Worm (Caenorhabditis elegans) whole organism, L1 larva: ENCODE measurements around the gene xpc-1.

Source experiments
- C04F5.9 ChIP-seq: sonication (generic microtip); optimal IDR thresholded peaks from 2 replicates; lab custom pipeline; 2016; ENCODE audit warnings: missing genetic modification characterization, missing compliant biosample characterization
- C34B4.2 ChIP-seq: sonication (generic microtip); optimal IDR thresholded peaks from 2 replicates; lab custom pipeline; 2017; ENCODE audit warnings: mild to moderate bottlenecking, missing genetic modification characterization, missing compliant biosample characterization
- F16B12.6 ChIP-seq: fragments of 150-350 bp; optimal IDR thresholded peaks from 2 replicates; lab custom pipeline; 2014; ENCODE audit warnings: missing biosample characterization, missing genetic modification characterization
- Y116A8C.19 ChIP-seq: sonication (generic microtip); optimal IDR thresholded peaks from 2 replicates; lab custom pipeline; 2016; ENCODE audit warnings: missing compliant biosample characterization, missing genetic modification characterization, borderline replicate concordance
- alr-1 ChIP-seq: fragments of 200-800 bp; sonication (Bioruptor generic); optimal IDR thresholded peaks from 2 replicates; lab custom pipeline; 2018; ENCODE audit warnings: borderline replicate concordance, mild to moderate bottlenecking, missing genetic modification characterization, missing compliant biosample characterization
- aly-2 ChIP-seq: fragments of 150-350 bp; optimal IDR thresholded peaks from 2 replicates; lab custom pipeline; 2014; ENCODE audit warnings: missing biosample characterization, missing genetic modification characterization
- blmp-1 ChIP-seq: fragments of 150-350 bp; optimal IDR thresholded peaks from 2 replicates; lab custom pipeline; 2014; ENCODE audit warnings: missing biosample characterization, missing genetic modification characterization
- ceh-82 ChIP-seq, 3 experiments: fragments of 150-350 bp in 1 of 3; sonication (generic microtip) in 2 of 3; optimal IDR thresholded peaks; 2 replicates each; lab custom pipeline; 2014 to 2017; ENCODE audit warnings: missing biosample characterization in 3 of 3, missing genetic modification characterization in 3 of 3
- ceh-90 ChIP-seq: sonication (generic microtip); optimal IDR thresholded peaks from 2 replicates; lab custom pipeline; 2016; ENCODE audit warnings: missing genetic modification characterization, missing compliant biosample characterization
- dpl-1 ChIP-seq, 3 experiments: fragments of 150-350 bp in 2 of 3; sonication (generic microtip) in 1 of 3; optimal IDR thresholded peaks; 2 replicates each; lab custom pipeline; 2014 to 2017; ENCODE audit warnings: missing biosample characterization in 3 of 3, missing genetic modification characterization in 3 of 3, missing genetic modification reagents in 3 of 3
- dsc-1 ChIP-seq: sonication (generic microtip); optimal IDR thresholded peaks from 2 replicates; lab custom pipeline; 2016; ENCODE audit warnings: mild to moderate bottlenecking, missing genetic modification characterization, missing compliant biosample characterization
- efl-3 ChIP-seq: fragments of 200-800 bp; sonication (Bioruptor generic); optimal IDR thresholded peaks from 2 replicates; lab custom pipeline; 2018; ENCODE audit warnings: mild to moderate bottlenecking, missing genetic modification characterization, missing compliant biosample characterization
- egl-27 ChIP-seq, 2 experiments: fragments of 150-350 bp in 1 of 2; sonication (generic microtip); optimal IDR thresholded peaks; 3 replicates each; lab custom pipeline; 2017 to 2018; ENCODE audit warnings: missing biosample characterization in 2 of 2, missing genetic modification characterization in 2 of 2, missing genetic modification reagents in 2 of 2
- elt-2 ChIP-seq: sonication (generic microtip); optimal IDR thresholded peaks from 2 replicates; lab custom pipeline; 2016; ENCODE audit warnings: missing genetic modification characterization, mild to moderate bottlenecking, inconsistent platforms, missing compliant biosample characterization, missing genetic modification reagents
- elt-3 ChIP-seq, 6 experiments: fragments of 150-350 bp in 1 of 6; sonication (generic microtip); optimal IDR thresholded peaks; 2 replicates each; lab custom pipeline; 2017 to 2018; ENCODE audit warnings: missing biosample characterization in 6 of 6, missing genetic modification characterization in 6 of 6, inconsistent platforms in 1 of 6
- fkh-4 ChIP-seq: sonication (generic microtip); optimal IDR thresholded peaks from 2 replicates; lab custom pipeline; 2016; ENCODE audit warnings: missing compliant biosample characterization, missing genetic modification characterization, borderline replicate concordance
- grh-1 ChIP-seq: fragments of 200-800 bp; sonication (Bioruptor generic); IDR thresholded peaks from 2 replicates; pipeline ENCODE4 v1.3.6; 2022; ENCODE audit warnings: missing genetic modification reagents, missing genetic modification characterization, missing compliant biosample characterization
- hlh-17 ChIP-seq: fragments of 200-800 bp; sonication (Bioruptor generic); optimal IDR thresholded peaks from 2 replicates; lab custom pipeline; 2018; ENCODE audit warnings: missing genetic modification characterization, mild to moderate bottlenecking, missing compliant biosample characterization, moderate library complexity, borderline replicate concordance
- hlh-4 ChIP-seq: sonication (generic microtip); optimal IDR thresholded peaks from 2 replicates; lab custom pipeline; 2016; ENCODE audit warnings: mild to moderate bottlenecking, missing genetic modification characterization, missing compliant biosample characterization
- irx-1 ChIP-seq: sonication (generic microtip); optimal IDR thresholded peaks from 2 replicates; lab custom pipeline; 2016; ENCODE audit warnings: missing genetic modification characterization, missing compliant biosample characterization
- jun-1 ChIP-seq: fragments of 150-350 bp; optimal IDR thresholded peaks from 2 replicates; lab custom pipeline; 2014; ENCODE audit warnings: missing biosample characterization, missing genetic modification reagents, missing genetic modification characterization
- lin-13 ChIP-seq: fragments of 150-350 bp; optimal IDR thresholded peaks from 2 replicates; lab custom pipeline; 2014; ENCODE audit warnings: missing biosample characterization, missing genetic modification reagents, missing genetic modification characterization
- lin-14 ChIP-seq: fragments of 200-800 bp; sonication (Bioruptor generic); optimal IDR thresholded peaks from 2 replicates; lab custom pipeline; 2018; ENCODE audit warnings: mild to moderate bottlenecking, missing genetic modification characterization, moderate library complexity, missing compliant biosample characterization
- lin-35 ChIP-seq, 2 experiments: fragments of 150-350 bp; optimal IDR thresholded peaks; 2 replicates each; lab custom pipeline; 2014; ENCODE audit warnings: missing biosample characterization in 2 of 2, missing genetic modification characterization in 2 of 2, missing genetic modification reagents in 2 of 2
- lin-39 ChIP-seq: fragments of 150-350 bp; optimal IDR thresholded peaks from 2 replicates; lab custom pipeline; 2014; ENCODE audit warnings: missing biosample characterization, missing genetic modification reagents, missing genetic modification characterization
- lir-3 ChIP-seq: sonication (generic microtip); optimal IDR thresholded peaks from 2 replicates; lab custom pipeline; 2016; ENCODE audit warnings: mild to moderate bottlenecking, missing genetic modification characterization, moderate library complexity, missing compliant biosample characterization; ENCODE audit not compliant: poor library complexity
- lsy-2 ChIP-seq, 2 experiments: fragments of 150-350 bp; optimal IDR thresholded peaks; 2 replicates each; lab custom pipeline; 2014; ENCODE audit warnings: missing biosample characterization in 2 of 2, missing genetic modification characterization in 2 of 2
- mdl-1 ChIP-seq, 2 experiments: fragments of 150-350 bp; optimal IDR thresholded peaks; 2 replicates each; lab custom pipeline; 2014 to 2017; ENCODE audit warnings: missing biosample characterization in 2 of 2, missing genetic modification characterization in 2 of 2, inconsistent platforms in 1 of 2
- mep-1 ChIP-seq: fragments of 150-350 bp; optimal IDR thresholded peaks from 2 replicates; lab custom pipeline; 2014; ENCODE audit warnings: missing biosample characterization, missing genetic modification characterization
- nhr-11 ChIP-seq: fragments of 150-350 bp; optimal IDR thresholded peaks from 2 replicates; lab custom pipeline; 2014; ENCODE audit warnings: missing biosample characterization, missing genetic modification characterization
- nhr-12 ChIP-seq: sonication (generic microtip); optimal IDR thresholded peaks from 2 replicates; lab custom pipeline; 2017; ENCODE audit warnings: missing biosample characterization, missing genetic modification characterization
- nhr-19 ChIP-seq: fragments of 200-800 bp; sonication (Bioruptor generic); conservative IDR thresholded peaks from 2 replicates; pipeline ENCODE4 v1.3.6; 2022; ENCODE audit warnings: missing genetic modification characterization, missing compliant biosample characterization
- nhr-20 ChIP-seq: sonication (generic microtip); optimal IDR thresholded peaks from 2 replicates; lab custom pipeline; 2016; ENCODE audit warnings: mild to moderate bottlenecking, missing genetic modification characterization, missing compliant biosample characterization
- nhr-237 ChIP-seq: fragments of 150-350 bp; optimal IDR thresholded peaks from 2 replicates; lab custom pipeline; 2014; ENCODE audit warnings: missing biosample characterization, missing genetic modification characterization
- nhr-77 ChIP-seq: fragments of 150-350 bp; optimal IDR thresholded peaks from 2 replicates; lab custom pipeline; 2014; ENCODE audit warnings: missing biosample characterization, missing genetic modification characterization
- nhr-84 ChIP-seq: sonication (generic microtip); optimal IDR thresholded peaks from 2 replicates; lab custom pipeline; 2017; ENCODE audit warnings: missing biosample characterization, missing genetic modification characterization
- nhr-85 ChIP-seq: sonication (generic microtip); peaks from one replicate; lab custom pipeline; 2016; ENCODE audit warnings: missing genetic modification characterization, inconsistent platforms, missing compliant biosample characterization
- nhr-90 ChIP-seq: sonication (generic microtip); optimal IDR thresholded peaks from 2 replicates; lab custom pipeline; 2016; ENCODE audit warnings: mild to moderate bottlenecking, missing genetic modification characterization, missing compliant biosample characterization; ENCODE audit not compliant: poor library complexity
- pag-3 ChIP-seq: sonication (generic microtip); optimal IDR thresholded peaks from 2 replicates; lab custom pipeline; 2017; ENCODE audit warnings: missing genetic modification characterization, mild to moderate bottlenecking, missing compliant biosample characterization, antibody characterized with exemption, borderline replicate concordance; ENCODE audit not compliant: insufficient read depth
- rnt-1 ChIP-seq: sonication (generic microtip); optimal IDR thresholded peaks from 2 replicates; lab custom pipeline; 2016; ENCODE audit warnings: mild to moderate bottlenecking, missing genetic modification characterization, moderate library complexity, missing compliant biosample characterization
- snpc-4 ChIP-seq: fragments of 150-350 bp; optimal IDR thresholded peaks from 2 replicates; lab custom pipeline; 2014; ENCODE audit warnings: missing biosample characterization, missing genetic modification characterization
- snu-23 ChIP-seq: sonication (generic microtip); optimal IDR thresholded peaks from 2 replicates; lab custom pipeline; 2016; ENCODE audit warnings: missing genetic modification characterization, missing compliant biosample characterization
- sox-4 ChIP-seq: sonication (generic microtip); optimal IDR thresholded peaks from 2 replicates; lab custom pipeline; 2016; ENCODE audit warnings: missing genetic modification characterization, missing compliant biosample characterization
- sptf-1 ChIP-seq: fragments of 150-350 bp; optimal IDR thresholded peaks from 2 replicates; lab custom pipeline; 2014; ENCODE audit warnings: missing biosample characterization, missing genetic modification characterization
- unc-130 ChIP-seq: fragments of 150-350 bp; optimal IDR thresholded peaks from 2 replicates; lab custom pipeline; 2017; ENCODE audit warnings: missing biosample characterization, missing genetic modification characterization, inconsistent platforms
- unc-30 ChIP-seq: sonication (generic microtip); optimal IDR thresholded peaks from 2 replicates; lab custom pipeline; 2017; ENCODE audit warnings: missing biosample characterization, missing genetic modification characterization
- unc-98 ChIP-seq: fragments of 200-800 bp; sonication (Bioruptor generic); IDR thresholded peaks from 2 replicates; pipeline ENCODE4 v1.3.6; 2022; ENCODE audit warnings: missing genetic modification characterization, missing compliant biosample characterization
- xbp-1 ChIP-seq: sonication (generic microtip); optimal IDR thresholded peaks from 2 replicates; lab custom pipeline; 2016; ENCODE audit warnings: missing genetic modification characterization, missing compliant biosample characterization

xpc-1 gene

ce11 chrIV:1971078-1971477 is 21.8 kb upstream of the xpc-1 start (continued):
- TF ChIP-seq hlh-4 (tag; lab: Kevin White, UChicago) = no peak

ce11 chrIV:1972271-1972670 is 20.6 kb upstream of the xpc-1 start, which contains the start of gene Y76B12C.4:
Gene Y76B12C.4, minus strand, starts transcription at chrIV:1972371.
- TF ChIP-seq dpl-1 (GFP tag; optimal IDR thresholded peaks at IDR 0.05; lab: Kevin White, UChicago) (no peak), lsy-2 (tag; optimal IDR thresholded peaks at IDR 0.05; lab: Kevin White, UChicago) (no peak), unc-30 (no peak), rnt-1 (tag; lab: Kevin White, UChicago) (no peak), lin-14 (GFP tag; lab: Kevin White, UChicago) (no peak), lin-13 (no peak), xbp-1 (tag; lab: Kevin White, UChicago) (no peak), nhr-237 (tag; lab: Kevin White, UChicago) (no peak), elt-2 (no peak), snu-23 (GFP tag; lab: Kevin White, UChicago) (no peak), hlh-17 (no peak)

DNA sequence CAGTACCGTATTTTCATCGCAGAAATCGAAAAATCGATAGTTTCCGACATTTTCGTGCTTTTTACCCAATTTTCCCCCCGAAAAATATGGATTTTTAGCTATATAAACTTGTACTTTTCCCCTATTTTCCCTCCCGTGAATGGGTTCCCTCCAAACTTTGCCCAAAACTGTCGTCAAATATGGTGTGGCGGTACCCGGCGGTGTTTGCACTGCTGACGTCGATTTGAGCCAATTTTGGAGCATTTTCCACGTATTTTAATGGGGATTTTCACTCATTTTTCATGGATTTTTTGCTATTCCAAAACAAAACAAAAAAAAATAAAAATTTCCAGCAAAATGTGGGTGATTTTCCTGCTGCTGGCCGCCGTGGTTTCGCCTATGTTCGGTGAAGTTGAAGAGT is 19.5 kb upstream of the xpc-1 start, which contains the start of gene Y76B12C.3:
Gene Y76B12C.3, plus strand, starts transcription at position 334 of the 400 bp plus-strand sequence.
- TF ChIP-seq fkh-4 = no peak
- peak; percentile 99 for TF ChIP-seq xbp-1 (tag; lab: Kevin White, UChicago)
- no peak for TF ChIP-seq snpc-4
- TF ChIP-seq nhr-20 (tag; lab: Kevin White, UChicago) = no peak
- TF ChIP-seq rnt-1 (tag; lab: Kevin White, UChicago) = no peak
- peak in 1 of 3 experiments; percentile 4 for TF ChIP-seq ceh-82 (tag; optimal IDR thresholded peaks at IDR 0.05; lab: Kevin White, UChicago)
- no peak for TF ChIP-seq nhr-84 (tag; lab: Kevin White, UChicago)
- peak; percentile 82 for TF ChIP-seq F16B12.6 (tag; lab: Kevin White, UChicago)
- no peak for TF ChIP-seq irx-1
- no peak for TF ChIP-seq dsc-1 (tag; lab: Kevin White, UChicago)
- no peak for TF ChIP-seq sox-4
- peak in 1 of 2 experiments; percentile 44 for TF ChIP-seq lsy-2 (tag; optimal IDR thresholded peaks at IDR 0.05; lab: Kevin White, UChicago)
- TF ChIP-seq nhr-12 (tag; lab: Kevin White, UChicago) = no peak
- no peak for TF ChIP-seq sptf-1 (tag; lab: Kevin White, UChicago)
- TF ChIP-seq ceh-90 (tag; lab: Kevin White, UChicago) = no peak
- TF ChIP-seq nhr-77 = no peak
- TF ChIP-seq jun-1 (tag; lab: Kevin White, UChicago) = no peak
- TF ChIP-seq dpl-1 (GFP tag; optimal IDR thresholded peaks at IDR 0.05; lab: Kevin White, UChicago) = peak in 2 of 3 experiments; percentile 32 to 44
- no peak for TF ChIP-seq alr-1 (tag; lab: Kevin White, UChicago)
- no peak for TF ChIP-seq aly-2 (tag; lab: Kevin White, UChicago)
- no peak for TF ChIP-seq nhr-11 (tag; lab: Kevin White, UChicago)
- TF ChIP-seq blmp-1 (tag; lab: Kevin White, UChicago) = no peak
- no peak for TF ChIP-seq mdl-1 (tag; optimal IDR thresholded peaks at IDR 0.05; lab: Kevin White, UChicago)
- TF ChIP-seq efl-3 (GFP tag; lab: Kevin White, UChicago) = no peak
- TF ChIP-seq unc-98 (GFP tag; lab: Robert Waterston, UW) = no peak
- peak; percentile 2 for TF ChIP-seq snu-23 (GFP tag; lab: Kevin White, UChicago)
- no peak for TF ChIP-seq grh-1 (GFP tag; lab: Robert Waterston, UW)
- peak; percentile 52 for TF ChIP-seq nhr-85 (tag; lab: Kevin White, UChicago)
- TF ChIP-seq nhr-19 (GFP tag; lab: Robert Waterston, UW) = no peak
- no peak for TF ChIP-seq lin-14 (GFP tag; lab: Kevin White, UChicago)
- no peak for TF ChIP-seq elt-3 (tag; optimal IDR thresholded peaks at IDR 0.05; lab: Kevin White, UChicago)
- peak; percentile 38 for TF ChIP-seq mep-1 (tag; lab: Kevin White, UChicago)
- no peak for TF ChIP-seq lir-3 (tag; lab: Kevin White, UChicago)
- TF ChIP-seq lin-39 (tag; lab: Kevin White, UChicago) = no peak
- no peak for TF ChIP-seq C04F5.9 (tag; lab: Kevin White, UChicago)
- TF ChIP-seq pag-3 (tag; lab: Kevin White, UChicago) = no peak
- TF ChIP-seq nhr-90 (tag; lab: Kevin White, UChicago) = no peak
- TF ChIP-seq lin-35 (GFP tag; optimal IDR thresholded peaks at IDR 0.05; lab: Kevin White, UChicago) = peak; percentile 31 to 54
- no peak for TF ChIP-seq C34B4.2 (tag; lab: Kevin White, UChicago)
- TF ChIP-seq unc-130 (tag; lab: Kevin White, UChicago) = no peak
- TF ChIP-seq egl-27 (tag; optimal IDR thresholded peaks at IDR 0.05; lab: Kevin White, UChicago) = no peak
- no peak for TF ChIP-seq Y116A8C.19 (tag; lab: Kevin White, UChicago)
